Worm (Caenorhabditis elegans): ENCODE measurements around the gene srt-18.

ce11 chrV:9053235-9053634, 37.8 kb upstream of the srt-18 start:
- TF ChIP-seq ama-1 (optimal IDR thresholded peaks at IDR 0.05), result no peak
- TF ChIP-seq ama-1 (GFP tag; optimal IDR thresholded peaks at IDR 0.05), result no peak
- TF ChIP-seq ztf-25 (GFP tag; IDR thresholded peaks at IDR 0.05), result no peak
- no peak for TF ChIP-seq Y95B8A.8 (GFP tag; IDR thresholded peaks at IDR 0.05)
- TF ChIP-seq madf-3 (GFP tag; IDR thresholded peaks at IDR 0.05), result no peak
- no peak for TF ChIP-seq C17E4.6 (GFP tag; IDR thresholded peaks at IDR 0.05)
